Fruit fly (Drosophila melanogaster) whole organism, embryonic: ENCODE measurements around the gene Exo70.

ENCODE experiments used
- C15 ChIP-seq: fragments of 200-800 bp; sonication (Bioruptor generic); IDR thresholded peaks from 3 replicates; pipeline ENCODE4 v1.3.6; 2022; ENCODE audit warnings: missing biosample characterization, missing genetic modification characterization
- CG10366 ChIP-seq: fragments of 200-800 bp; sonication (Bioruptor generic); IDR thresholded peaks from 2 replicates; pipeline ENCODE4 v1.3.6; 2022; ENCODE audit warnings: missing biosample characterization, missing genetic modification characterization
- CG10654 ChIP-seq: fragments of 200-800 bp; sonication (Bioruptor generic); optimal IDR thresholded peaks from 2 replicates; lab custom pipeline; 2016; ENCODE audit warnings: missing biosample characterization, missing genetic modification characterization
- CG10979 ChIP-seq: fragments of 200-800 bp; sonication (Bioruptor generic); optimal IDR thresholded peaks from 2 replicates; lab custom pipeline; 2018; ENCODE audit warnings: missing biosample characterization, mild to moderate bottlenecking, missing genetic modification characterization, moderate library complexity
- CG11247 ChIP-seq: fragments of 200-800 bp; sonication (Bioruptor generic); IDR thresholded peaks from 2 replicates; pipeline ENCODE4 v1.3.6; 2022; ENCODE audit warnings: missing biosample characterization, missing genetic modification characterization
- CG12769 ChIP-seq: fragments of 200-800 bp; sonication (Bioruptor generic); optimal IDR thresholded peaks from 2 replicates; lab custom pipeline; 2019; ENCODE audit warnings: missing biosample characterization, mild to moderate bottlenecking, missing genetic modification characterization, moderate library complexity
- CG14014 ChIP-seq: fragments of 200-800 bp; sonication (Bioruptor generic); IDR thresholded peaks from 2 replicates; pipeline ENCODE4 v1.3.6; 2022; ENCODE audit warnings: missing biosample characterization, missing genetic modification characterization
- CG15479 ChIP-seq: fragments of 200-800 bp; sonication (Bioruptor generic); optimal IDR thresholded peaks from 3 replicates; lab custom pipeline; 2019; ENCODE audit warnings: missing biosample characterization, mild to moderate bottlenecking, missing genetic modification characterization, moderate library complexity
- CG15514 ChIP-seq: fragments of 200-800 bp; sonication (Bioruptor generic); optimal IDR thresholded peaks from 3 replicates; lab custom pipeline; 2017; ENCODE audit warnings: missing biosample characterization, missing genetic modification characterization, mild to moderate bottlenecking, moderate library complexity, missing genetic modification reagents
- CG15601 ChIP-seq: fragments of 200-800 bp; sonication (Bioruptor generic); optimal IDR thresholded peaks from 3 replicates; lab custom pipeline; 2019; ENCODE audit warnings: missing biosample characterization, mild to moderate bottlenecking, missing genetic modification characterization, moderate library complexity
- CG1603 ChIP-seq: fragments of 200-800 bp; sonication (Bioruptor generic); optimal IDR thresholded peaks from 2 replicates; lab custom pipeline; 2019; ENCODE audit warnings: missing biosample characterization, mild to moderate bottlenecking, missing genetic modification characterization, moderate library complexity
- CG16815 ChIP-seq: fragments of 200-800 bp; sonication (Bioruptor generic); optimal IDR thresholded peaks from 3 replicates; lab custom pipeline; 2017; ENCODE audit warnings: missing biosample characterization, mild to moderate bottlenecking, missing genetic modification characterization
- CG17361 ChIP-seq: fragments of 200-800 bp; sonication (Bioruptor generic); IDR thresholded peaks from 3 replicates; pipeline ENCODE4 v1.3.6; 2022; ENCODE audit warnings: missing biosample characterization, missing genetic modification characterization
- CG18011 ChIP-seq: fragments of 200-800 bp; sonication (Bioruptor generic); optimal IDR thresholded peaks from 2 replicates; lab custom pipeline; 2017; ENCODE audit warnings: missing biosample characterization, missing genetic modification characterization, mild to moderate bottlenecking, moderate library complexity, missing genotype
- CG2712 ChIP-seq: fragments of 200-800 bp; optimal IDR thresholded peaks from 3 replicates; lab custom pipeline; 2019; ENCODE audit warnings: missing biosample characterization, mild to moderate bottlenecking, missing genetic modification characterization, moderate library complexity
- CG7271 ChIP-seq: fragments of 200-800 bp; sonication (Bioruptor generic); optimal IDR thresholded peaks from 2 replicates; lab custom pipeline; 2018; ENCODE audit warnings: missing biosample characterization, mild to moderate bottlenecking, missing genetic modification characterization, moderate library complexity
- CG8089 ChIP-seq: fragments of 200-800 bp; sonication (Bioruptor generic); optimal IDR thresholded peaks from 3 replicates; lab custom pipeline; 2016; ENCODE audit warnings: missing biosample characterization, missing genetic modification characterization
- CG8290 ChIP-seq, 3 experiments: fragments of 200-800 bp; sonication (Bioruptor generic); optimal IDR thresholded peaks; 2 replicates each; lab custom pipeline; 2016 to 2019; ENCODE audit warnings: missing biosample characterization in 3 of 3, missing genetic modification characterization in 3 of 3, mild to moderate bottlenecking in 2 of 3, moderate library complexity in 1 of 3
- CTCF ChIP-seq: fragments of 200-800 bp; sonication (Bioruptor generic); optimal IDR thresholded peaks from 2 replicates; lab custom pipeline; 2017; ENCODE audit warnings: missing biosample characterization, mild to moderate bottlenecking, missing genetic modification characterization, moderate library complexity
- D ChIP-seq, 2 experiments: fragments of 200-800 bp in 1 of 2; fragments of >200 bp in 1 of 2; sonication (Bioruptor generic) in 1 of 2; optimal IDR thresholded peaks; 2 replicates in 1 of 2; 3 replicates in 1 of 2; lab custom pipeline; 2017; ENCODE audit warnings: mild to moderate bottlenecking in 1 of 2, missing biosample characterization in 1 of 2, missing genetic modification characterization in 1 of 2, missing genetic modification reagents in 1 of 2
- Doc2 ChIP-seq: fragments of 200-800 bp; sonication (Bioruptor generic); IDR thresholded peaks from 2 replicates; pipeline ENCODE4 v1.3.6; 2022; ENCODE audit warnings: missing biosample characterization, missing genetic modification characterization
- E2f1 ChIP-seq: fragments of 200-800 bp; sonication (Bioruptor generic); IDR thresholded peaks from 2 replicates; pipeline ENCODE4 v1.3.6; 2022; ENCODE audit warnings: missing biosample characterization, missing genetic modification characterization
- ERR ChIP-seq: fragments of 200-800 bp; sonication (Bioruptor generic); optimal IDR thresholded peaks from 2 replicates; lab custom pipeline; 2016; ENCODE audit warnings: missing biosample characterization, missing genetic modification characterization
- Eip74EF ChIP-seq, 2 experiments: fragments of 200-800 bp in 1 of 2; fragments of >200 bp in 1 of 2; sonication (Bioruptor generic) in 1 of 2; optimal IDR thresholded peaks; 2 replicates each; lab custom pipeline; 2017 to 2019; ENCODE audit warnings: missing biosample characterization in 2 of 2, missing genetic modification characterization in 2 of 2, mild to moderate bottlenecking in 1 of 2, moderate library complexity in 1 of 2
- Ets65A ChIP-seq: fragments of 200-800 bp; sonication (Bioruptor generic); peaks from one replicate; lab custom pipeline; 2016; ENCODE audit warnings: missing biosample characterization, missing genetic modification characterization
- Fer3 ChIP-seq: fragments of 200-800 bp; sonication (Bioruptor generic); optimal IDR thresholded peaks from 2 replicates; lab custom pipeline; 2018; ENCODE audit warnings: missing biosample characterization, mild to moderate bottlenecking, missing genetic modification characterization, moderate library complexity
- HLH4C ChIP-seq: fragments of 200-800 bp; sonication (Bioruptor generic); IDR thresholded peaks from 3 replicates; pipeline ENCODE4 v1.3.6; 2022; ENCODE audit warnings: missing biosample characterization, missing genetic modification characterization; ENCODE audit not compliant: partially characterized antibody
- HmgD ChIP-seq: fragments of 200-800 bp; sonication (Bioruptor generic); optimal IDR thresholded peaks from 3 replicates; lab custom pipeline; 2016; ENCODE audit warnings: missing biosample characterization, missing genetic modification characterization
- NK7.1 ChIP-seq: fragments of 200-800 bp; sonication (Bioruptor generic); optimal IDR thresholded peaks from 3 replicates; lab custom pipeline; 2016; ENCODE audit warnings: missing biosample characterization, missing genetic modification characterization
- Sin3A ChIP-seq: fragments of >200 bp; optimal IDR thresholded peaks from 2 replicates; lab custom pipeline; 2018
- Sox102F ChIP-seq: fragments of 200-800 bp; sonication (Bioruptor generic); optimal IDR thresholded peaks from 2 replicates; lab custom pipeline; 2018; ENCODE audit warnings: missing biosample characterization, mild to moderate bottlenecking, missing genetic modification characterization, moderate library complexity
- Taf1 ChIP-seq: fragments of 200-800 bp; sonication (Bioruptor generic); IDR thresholded peaks from 2 replicates; pipeline ENCODE4 v1.3.6; 2022; ENCODE audit warnings: missing biosample characterization, missing genetic modification characterization
- Vsx1 ChIP-seq: fragments of 200-800 bp; sonication (Bioruptor generic); optimal IDR thresholded peaks from 2 replicates; lab custom pipeline; 2017; ENCODE audit warnings: missing biosample characterization, mild to moderate bottlenecking, missing genetic modification characterization, missing genetic modification reagents
- ato ChIP-seq: fragments of 200-800 bp; sonication (Bioruptor generic); IDR thresholded peaks from 2 replicates; pipeline ENCODE4 v1.3.6; 2022; ENCODE audit warnings: missing biosample characterization, missing genetic modification characterization; ENCODE audit not compliant: partially characterized antibody
- corto ChIP-seq: fragments of 200-800 bp; sonication (Bioruptor generic); optimal IDR thresholded peaks from 2 replicates; lab custom pipeline; 2016; ENCODE audit warnings: missing biosample characterization, mild to moderate bottlenecking, missing genetic modification characterization, moderate library complexity
- dmrt99B ChIP-seq: fragments of 200-800 bp; sonication (Bioruptor generic); optimal IDR thresholded peaks from 2 replicates; lab custom pipeline; 2018; ENCODE audit warnings: missing biosample characterization, mild to moderate bottlenecking, missing genetic modification characterization, moderate library complexity
- emc ChIP-seq: fragments of 200-800 bp; sonication (Bioruptor generic); optimal IDR thresholded peaks from 2 replicates; lab custom pipeline; 2016; ENCODE audit warnings: missing biosample characterization, missing genetic modification characterization
- ftz-f1 ChIP-seq: fragments of 200-800 bp; sonication (Bioruptor generic); optimal IDR thresholded peaks from 2 replicates; lab custom pipeline; 2016; ENCODE audit warnings: missing biosample characterization, missing genetic modification characterization
- gce ChIP-seq: fragments of 200-800 bp; sonication (Bioruptor generic); IDR thresholded peaks from 3 replicates; pipeline ENCODE4 v1.3.6; 2022; ENCODE audit warnings: missing biosample characterization, missing genetic modification characterization
- gcm ChIP-seq: fragments of 200-800 bp; sonication (Bioruptor generic); optimal IDR thresholded peaks from 2 replicates; lab custom pipeline; 2019; ENCODE audit warnings: missing biosample characterization, mild to moderate bottlenecking, missing genetic modification characterization, moderate library complexity
- gcm2 ChIP-seq: fragments of 200-800 bp; sonication (Bioruptor generic); optimal IDR thresholded peaks from 2 replicates; lab custom pipeline; 2016; ENCODE audit warnings: missing biosample characterization, missing genetic modification characterization
- jumu ChIP-seq: fragments of 200-800 bp; sonication (Bioruptor generic); optimal IDR thresholded peaks from 3 replicates; lab custom pipeline; 2016; ENCODE audit warnings: missing biosample characterization, missing genetic modification characterization
- pb ChIP-seq: fragments of 200-800 bp; sonication (Bioruptor generic); optimal IDR thresholded peaks from 3 replicates; lab custom pipeline; 2016; ENCODE audit warnings: missing biosample characterization, missing genetic modification characterization
- pho ChIP-seq: fragments of 200-800 bp; sonication (Bioruptor generic); optimal IDR thresholded peaks from 2 replicates; lab custom pipeline; 2016; ENCODE audit warnings: missing biosample characterization, missing genetic modification characterization
- phol ChIP-seq: fragments of 200-800 bp; sonication (Bioruptor generic); optimal IDR thresholded peaks from 3 replicates; lab custom pipeline; 2018; ENCODE audit warnings: missing biosample characterization, mild to moderate bottlenecking, missing genetic modification characterization, moderate library complexity
- scrt ChIP-seq: fragments of 200-800 bp; sonication (Bioruptor generic); optimal IDR thresholded peaks from 2 replicates; lab custom pipeline; 2018; ENCODE audit warnings: missing biosample characterization, mild to moderate bottlenecking, missing genetic modification characterization, moderate library complexity
- sob ChIP-seq: fragments of 200-800 bp; sonication (Bioruptor generic); IDR thresholded peaks from 2 replicates; pipeline ENCODE4 v1.3.6; 2022; ENCODE audit warnings: missing biosample characterization, missing genetic modification characterization
- usp ChIP-seq: fragments of >200 bp; optimal IDR thresholded peaks from 2 replicates; lab custom pipeline; 2017; ENCODE audit warnings: missing biosample characterization, missing genetic modification characterization
- zf30C ChIP-seq: fragments of 200-800 bp; sonication (Bioruptor generic); optimal IDR thresholded peaks from 3 replicates; lab custom pipeline; 2018; ENCODE audit warnings: missing biosample characterization, mild to moderate bottlenecking, missing genetic modification characterization

The Exo70 gene

DNA sequence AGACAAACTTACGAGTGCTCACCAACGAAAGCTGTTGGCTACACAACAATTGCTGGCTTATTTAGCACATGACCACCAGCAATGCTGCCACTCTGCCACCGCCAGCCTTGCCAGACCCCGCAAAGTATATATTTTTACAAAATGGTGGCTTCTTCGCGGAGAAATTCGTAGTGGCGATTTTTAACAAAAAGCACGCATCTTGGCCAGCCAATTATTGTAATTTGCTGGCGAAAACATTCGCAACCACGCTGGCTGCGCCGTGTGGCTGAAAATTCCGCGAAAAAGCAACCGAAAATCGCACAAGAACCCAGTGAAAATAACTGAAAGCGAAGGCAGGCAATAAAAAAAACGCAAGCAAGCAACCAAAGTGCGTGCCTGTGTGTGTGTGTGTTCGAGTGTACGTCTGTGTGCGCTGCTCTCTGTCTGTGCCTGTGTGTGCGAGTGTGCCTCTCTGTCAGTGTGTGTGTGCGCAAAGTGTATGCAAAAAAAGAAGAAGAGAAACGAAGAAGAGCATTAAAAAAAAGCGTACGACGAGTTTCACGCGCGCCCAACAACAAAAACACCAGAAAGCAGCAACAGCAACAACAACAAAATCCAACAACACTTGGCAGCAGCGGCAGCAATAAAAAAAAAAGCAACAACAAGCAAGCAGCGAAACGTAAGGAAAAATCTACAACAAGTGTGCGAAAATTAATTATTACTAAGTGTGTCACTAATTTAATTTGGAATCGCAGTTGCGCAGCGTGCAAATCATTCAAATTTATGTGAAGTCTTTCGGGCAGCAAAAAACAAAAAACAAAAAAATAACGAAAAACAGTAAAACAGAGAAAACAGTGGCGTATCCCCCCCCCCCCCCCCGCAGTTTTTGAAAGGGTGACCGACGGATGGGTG lies 38.4 kb downstream of the Exo70 start, which contains the start of gene Gug (continued):
- TF ChIP-seq scrt (GFP tag; lab: Kevin White, UChicago) = no peak
- TF ChIP-seq HLH4C = no peak
- TF ChIP-seq HmgD (GFP tag; lab: Kevin White, UChicago) = no peak
- peak; percentile 59 for TF ChIP-seq Sin3A (lab: Kevin White, UChicago)
- no peak for TF ChIP-seq Taf1 (GFP tag; lab: Robert Waterston, UW)
- TF ChIP-seq corto (GFP tag; lab: Kevin White, UChicago) = no peak
- TF ChIP-seq Ets65A (GFP tag; lab: Kevin White, UChicago) = peak; percentile 50
- no peak for TF ChIP-seq gce (GFP tag; lab: Robert Waterston, UW)
- TF ChIP-seq zf30C (GFP tag; lab: Kevin White, UChicago) = no peak
- no peak for TF ChIP-seq CG7271
- TF ChIP-seq dmrt99B (tag; lab: Kevin White, UChicago) = no peak
- TF ChIP-seq CG16815 (GFP tag; lab: Kevin White, UChicago) = no peak
- TF ChIP-seq gcm2 (GFP tag; lab: Kevin White, UChicago) = no peak
- TF ChIP-seq CG15601 (tag; lab: Kevin White, UChicago) = no peak
- no peak for TF ChIP-seq Eip74EF (GFP tag; optimal IDR thresholded peaks at IDR 0.05; lab: Kevin White, UChicago)
- no peak for TF ChIP-seq emc (GFP tag; lab: Kevin White, UChicago)
- no peak for TF ChIP-seq CTCF
- no peak for TF ChIP-seq ato (GFP tag; lab: Robert Waterston, UW)
- peak; percentile 24; the same call in 1 of the 2 replicates for TF ChIP-seq sob (GFP tag; lab: Robert Waterston, UW)
- peak; percentile 12 for TF ChIP-seq Vsx1
- TF ChIP-seq CG10366 (GFP tag; lab: Robert Waterston, UW) = no peak
- no peak for TF ChIP-seq CG10654 (GFP tag; lab: Kevin White, UChicago)
- no peak for TF ChIP-seq CG8290 (GFP tag; optimal IDR thresholded peaks at IDR 0.05; lab: Kevin White, UChicago)
- TF ChIP-seq CG8290 (tag; optimal IDR thresholded peaks at IDR 0.05; lab: Kevin White, UChicago) = no peak
- no peak for TF ChIP-seq NK7.1
- TF ChIP-seq jumu = no peak
- peak; percentile 38 for TF ChIP-seq ERR (GFP tag; lab: Kevin White, UChicago)
- no peak for TF ChIP-seq gcm (GFP tag; lab: Kevin White, UChicago)
- TF ChIP-seq CG2712 (tag; lab: Kevin White, UChicago) = peak; percentile 27
- peak; percentile 38 for TF ChIP-seq CG15514 (GFP tag; lab: Kevin White, UChicago)
- TF ChIP-seq D (optimal IDR thresholded peaks at IDR 0.05; lab: Kevin White, UChicago) = peak; percentile 76
- TF ChIP-seq D (GFP tag; optimal IDR thresholded peaks at IDR 0.05; lab: Kevin White, UChicago) = no peak
- no peak for TF ChIP-seq pho (GFP tag; lab: Kevin White, UChicago)
- TF ChIP-seq CG10979 (tag; lab: Kevin White, UChicago) = no peak
- TF ChIP-seq CG14014 (GFP tag; lab: Robert Waterston, UW) = no peak
- no peak for TF ChIP-seq C15 (GFP tag; lab: Robert Waterston, UW)
- no peak for TF ChIP-seq E2f1 (GFP tag; lab: Robert Waterston, UW)
- TF ChIP-seq usp (GFP tag; lab: Kevin White, UChicago) = no peak
- no peak for TF ChIP-seq Fer3 (tag; lab: Kevin White, UChicago)
- TF ChIP-seq Doc2 (GFP tag; lab: Robert Waterston, UW) = no peak
- no peak for TF ChIP-seq CG17361
- TF ChIP-seq CG18011 (GFP tag; lab: Kevin White, UChicago) = peak; percentile 97
- no peak for TF ChIP-seq Sox102F (GFP tag; lab: Kevin White, UChicago)
- peak; percentile 40 for TF ChIP-seq CG1603
- TF ChIP-seq CG15479 (GFP tag; lab: Kevin White, UChicago) = peak; percentile 84
- no peak for TF ChIP-seq ftz-f1 (GFP tag; lab: Kevin White, UChicago)
- no peak for TF ChIP-seq pb
- no peak for TF ChIP-seq CG12769
- TF ChIP-seq CG8089 = no peak
- no peak for TF ChIP-seq CG11247 (GFP tag; lab: Robert Waterston, UW)
- TF ChIP-seq phol (tag; lab: Kevin White, UChicago) = peak; percentile 98
